Worm (Caenorhabditis elegans) whole organism, L4 larva: ENCODE data around the gene tps-2.

Experiments used
- ceh-82 ChIP-seq: sonication (generic microtip); optimal IDR thresholded peaks from 2 replicates; lab custom pipeline; 2017; ENCODE audit warnings: missing biosample characterization, missing genetic modification characterization
- ctbp-1 ChIP-seq: fragments of 200-800 bp; sonication (Bioruptor generic); IDR thresholded peaks from 2 replicates; pipeline ENCODE4 v1.3.6; 2022; ENCODE audit warnings: missing genetic modification reagents, missing genetic modification characterization, missing compliant biosample characterization
- daf-16 ChIP-seq, 3 experiments: sonication (generic microtip); optimal IDR thresholded peaks; 2 replicates each; lab custom pipeline; 2016 to 2017; ENCODE audit warnings: missing genetic modification characterization in 3 of 3, missing genetic modification reagents in 3 of 3, mild to moderate bottlenecking in 2 of 3, missing compliant biosample characterization in 2 of 3, missing biosample characterization in 1 of 3, moderate library complexity in 1 of 3
- daf-19 ChIP-seq: fragments of 200-800 bp; sonication (Bioruptor generic); conservative IDR thresholded peaks from 2 replicates; pipeline ENCODE4 v1.3.6; 2022; ENCODE audit warnings: missing genetic modification characterization, missing compliant biosample characterization
- dpl-1 ChIP-seq: fragments of 150-350 bp; optimal IDR thresholded peaks from 2 replicates; lab custom pipeline; 2014; ENCODE audit warnings: missing biosample characterization, missing genetic modification reagents, missing genetic modification characterization
- lin-13 ChIP-seq: fragments of 150-350 bp; optimal IDR thresholded peaks from 2 replicates; lab custom pipeline; 2014; ENCODE audit warnings: missing biosample characterization, missing genetic modification reagents, missing genetic modification characterization
- lsy-2 ChIP-seq, 2 experiments: fragments of 150-350 bp in 1 of 2; sonication (generic microtip) in 1 of 2; optimal IDR thresholded peaks; 2 replicates each; lab custom pipeline; 2014 to 2017; ENCODE audit warnings: missing biosample characterization in 2 of 2, missing genetic modification characterization in 2 of 2
- nhr-6 ChIP-seq: fragments of 150-350 bp; optimal IDR thresholded peaks from 2 replicates; lab custom pipeline; 2014; ENCODE audit warnings: missing biosample characterization, missing genetic modification characterization
- unc-62 ChIP-seq, 3 experiments: fragments of 150-350 bp in 1 of 3; sonication (generic microtip); optimal IDR thresholded peaks in 2 of 3; peaks in 1 of 3; 1 replicate in 1 of 3; 2 replicates in 2 of 3; lab custom pipeline; 2014 to 2017; ENCODE audit warnings: missing biosample characterization in 3 of 3, missing genetic modification characterization in 3 of 3, missing genetic modification reagents in 3 of 3, missing genotype in 1 of 3

DNA sequence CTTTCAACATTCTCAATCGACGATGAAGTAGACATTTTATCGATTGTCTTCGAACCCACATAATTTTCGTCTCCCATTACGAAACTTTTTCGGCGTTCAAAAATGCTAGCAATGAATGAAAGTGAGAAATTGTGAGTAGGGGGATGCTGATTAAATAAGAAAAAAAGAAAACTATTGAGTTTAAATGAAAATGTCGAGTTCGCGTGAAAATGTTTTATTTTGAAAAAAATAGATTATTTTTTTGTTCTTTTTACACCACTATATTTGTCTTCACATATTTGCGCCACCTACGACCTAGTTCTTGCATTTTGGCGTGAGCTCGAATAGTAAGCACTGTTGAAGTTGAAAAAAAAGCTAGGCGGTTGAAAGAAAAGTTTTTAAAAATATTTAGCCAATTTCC is 18.5 kb upstream of the tps-2 start, which contains the start of gene C01G12.3:
- TF ChIP-seq nhr-6 (tag; lab: Kevin White, UChicago) (no peak), unc-62 (GFP tag; optimal IDR thresholded peaks at IDR 0.05 in 1 of 2; lab: Kevin White, UChicago) (peak in 1 of 2 experiments; percentile 11), unc-62 (tag; optimal IDR thresholded peaks at IDR 0.05; lab: Kevin White, UChicago) (no peak), lin-13 (GFP tag; lab: Kevin White, UChicago) (no peak), daf-16 (GFP tag; optimal IDR thresholded peaks at IDR 0.05; lab: Kevin White, UChicago) (no peak), daf-16 (tag; optimal IDR thresholded peaks at IDR 0.05; lab: Kevin White, UChicago) (no peak), lsy-2 (tag; optimal IDR thresholded peaks at IDR 0.05; lab: Kevin White, UChicago) (no peak), daf-19 (GFP tag; lab: Robert Waterston, UW) (no peak), ceh-82 (tag; lab: Kevin White, UChicago) (no peak), ctbp-1 (GFP tag; lab: Robert Waterston, UW) (no peak), dpl-1 (GFP tag; lab: Kevin White, UChicago) (no peak)
